Fruit fly (Drosophila melanogaster) whole organism, embryonic: ENCODE results near the gene IntS10.

Experiments used
- Ada2b ChIP-seq: fragments of 200-800 bp; sonication (Bioruptor generic); IDR thresholded peaks from 2 replicates; pipeline ENCODE4 v1.3.6; 2022; ENCODE audit warnings: missing biosample characterization, missing genetic modification characterization
- Antp ChIP-seq: fragments of 200-800 bp; sonication (Bioruptor generic); optimal IDR thresholded peaks from 3 replicates; lab custom pipeline; 2016; ENCODE audit warnings: missing biosample characterization, missing genetic modification characterization
- B-H2 ChIP-seq: fragments of 200-800 bp; sonication (Bioruptor generic); optimal IDR thresholded peaks from 2 replicates; lab custom pipeline; 2018; ENCODE audit warnings: missing biosample characterization, mild to moderate bottlenecking, missing genetic modification characterization
- CG10267 ChIP-seq: fragments of 200-800 bp; sonication (Bioruptor generic); optimal IDR thresholded peaks from 2 replicates; lab custom pipeline; 2018; ENCODE audit warnings: missing biosample characterization, mild to moderate bottlenecking, missing genetic modification characterization, moderate library complexity
- CG12071 ChIP-seq: fragments of 200-800 bp; sonication (Bioruptor generic); optimal IDR thresholded peaks from 3 replicates; lab custom pipeline; 2018; ENCODE audit warnings: missing biosample characterization, mild to moderate bottlenecking, missing genetic modification characterization
- CG12299 ChIP-seq: fragments of 200-800 bp; sonication (Bioruptor generic); optimal IDR thresholded peaks from 2 replicates; lab custom pipeline; 2018; ENCODE audit warnings: missing biosample characterization, mild to moderate bottlenecking, missing genetic modification characterization
- CG13123 ChIP-seq: fragments of 200-800 bp; sonication (Bioruptor generic); optimal IDR thresholded peaks from 2 replicates; lab custom pipeline; 2016; ENCODE audit warnings: missing biosample characterization, missing genetic modification characterization
- CG13894 ChIP-seq: fragments of 200-800 bp; sonication (Bioruptor generic); optimal IDR thresholded peaks from 3 replicates; lab custom pipeline; 2018; ENCODE audit warnings: missing biosample characterization, mild to moderate bottlenecking, missing genetic modification characterization, moderate library complexity
- CG14050 ChIP-seq: fragments of 200-800 bp; sonication (Bioruptor generic); IDR thresholded peaks from 3 replicates; pipeline ENCODE4 v1.3.6; 2022; ENCODE audit warnings: missing biosample characterization, missing genetic modification characterization
- CG17385 ChIP-seq: fragments of 200-800 bp; sonication (Bioruptor generic); optimal IDR thresholded peaks from 3 replicates; lab custom pipeline; 2018; ENCODE audit warnings: missing biosample characterization, mild to moderate bottlenecking, missing genetic modification characterization
- CG2116 ChIP-seq: fragments of 200-800 bp; sonication (Bioruptor generic); optimal IDR thresholded peaks from 3 replicates; lab custom pipeline; 2018; ENCODE audit warnings: missing biosample characterization, mild to moderate bottlenecking, missing genetic modification characterization
- CG30431 ChIP-seq: fragments of 200-800 bp; sonication (Bioruptor generic); optimal IDR thresholded peaks from 2 replicates; lab custom pipeline; 2017; ENCODE audit warnings: missing biosample characterization, missing genetic modification characterization
- CG43689 ChIP-seq: fragments of 200-800 bp; sonication (Bioruptor generic); IDR thresholded peaks from 2 replicates; pipeline ENCODE4 v1.3.6; 2022; ENCODE audit warnings: missing biosample characterization, missing genetic modification characterization
- CG4820 ChIP-seq: fragments of 200-800 bp; sonication (Bioruptor generic); optimal IDR thresholded peaks from 3 replicates; lab custom pipeline; 2016; ENCODE audit warnings: missing biosample characterization, missing genetic modification characterization
- CG6254 ChIP-seq: fragments of 200-800 bp; sonication (Bioruptor generic); optimal IDR thresholded peaks from 3 replicates; lab custom pipeline; 2017; ENCODE audit warnings: mild to moderate bottlenecking, missing biosample characterization, missing genetic modification reagents, missing genetic modification characterization
- CG7786 ChIP-seq: fragments of 200-800 bp; sonication (Bioruptor generic); optimal IDR thresholded peaks from 2 replicates; lab custom pipeline; 2016; ENCODE audit warnings: missing biosample characterization, missing genetic modification characterization
- CG9609 ChIP-seq: fragments of 200-800 bp; sonication (Bioruptor generic); optimal IDR thresholded peaks from 3 replicates; lab custom pipeline; 2016; ENCODE audit warnings: missing biosample characterization, missing genetic modification characterization
- CG9932 ChIP-seq: fragments of 200-800 bp; sonication (Bioruptor generic); IDR thresholded peaks from 2 replicates; pipeline ENCODE4 v1.3.6; 2022; ENCODE audit warnings: missing biosample characterization, missing genetic modification characterization
- Deaf1 ChIP-seq: fragments of 200-800 bp; optimal IDR thresholded peaks from 3 replicates; lab custom pipeline; 2019; ENCODE audit warnings: missing biosample characterization, mild to moderate bottlenecking, missing genetic modification characterization, moderate library complexity
- Doc2 ChIP-seq: fragments of 200-800 bp; sonication (Bioruptor generic); IDR thresholded peaks from 2 replicates; pipeline ENCODE4 v1.3.6; 2022; ENCODE audit warnings: missing biosample characterization, missing genetic modification characterization
- Dp ChIP-seq: fragments of 200-800 bp; sonication (Bioruptor generic); optimal IDR thresholded peaks from 2 replicates; lab custom pipeline; 2018; ENCODE audit warnings: missing biosample characterization, mild to moderate bottlenecking, missing genetic modification characterization, moderate library complexity
- Elba2 ChIP-seq: fragments of 200-800 bp; sonication (Bioruptor generic); optimal IDR thresholded peaks from 3 replicates; lab custom pipeline; 2016; ENCODE audit warnings: missing biosample characterization, missing genetic modification characterization
- GATAe ChIP-seq: fragments of 200-800 bp; sonication (Bioruptor generic); conservative IDR thresholded peaks from 2 replicates; pipeline ENCODE4 v1.3.6; 2022; ENCODE audit warnings: missing biosample characterization, missing genetic modification characterization
- Meics ChIP-seq: fragments of 200-800 bp; sonication (Bioruptor generic); optimal IDR thresholded peaks from 2 replicates; lab custom pipeline; 2017; ENCODE audit warnings: missing biosample characterization, mild to moderate bottlenecking, missing genetic modification characterization
- Nf-YC ChIP-seq: fragments of 200-800 bp; optimal IDR thresholded peaks from 3 replicates; lab custom pipeline; 2019; ENCODE audit warnings: missing biosample characterization, mild to moderate bottlenecking, missing genetic modification characterization, moderate library complexity
- Opbp ChIP-seq: fragments of 200-800 bp; sonication (Bioruptor generic); IDR thresholded peaks from 3 replicates; pipeline ENCODE4 v1.3.6; 2022; ENCODE audit warnings: missing biosample characterization, missing genetic modification characterization; ENCODE audit not compliant: partially characterized antibody
- Optix ChIP-seq: fragments of 200-800 bp; sonication (Bioruptor generic); IDR thresholded peaks from 3 replicates; pipeline ENCODE4 v1.3.6; 2022; ENCODE audit warnings: missing biosample characterization, missing genetic modification characterization
- amos ChIP-seq: fragments of 200-800 bp; sonication (Bioruptor generic); IDR thresholded peaks from 2 replicates; pipeline ENCODE4 v1.3.6; 2022; ENCODE audit warnings: missing biosample characterization, missing genetic modification characterization; ENCODE audit not compliant: partially characterized antibody
- aop ChIP-seq: fragments of 200-800 bp; sonication (Bioruptor generic); IDR thresholded peaks from 2 replicates; pipeline ENCODE4 v1.3.6; 2022; ENCODE audit warnings: missing biosample characterization, missing genetic modification characterization
- chm ChIP-seq: fragments of 200-800 bp; sonication (Bioruptor generic); IDR thresholded peaks from 2 replicates; pipeline ENCODE4 v1.3.6; 2022; ENCODE audit warnings: missing biosample characterization, missing genetic modification characterization
- crol ChIP-seq: fragments of 200-800 bp; sonication (Bioruptor generic); IDR thresholded peaks from 2 replicates; pipeline ENCODE4 v1.3.6; 2022; ENCODE audit warnings: missing biosample characterization, missing genetic modification characterization
- danr ChIP-seq: fragments of 200-800 bp; sonication (Bioruptor generic); IDR thresholded peaks from 2 replicates; pipeline ENCODE4 v1.3.6; 2022; ENCODE audit warnings: missing biosample characterization, missing genetic modification characterization
- ftz-f1 ChIP-seq: fragments of 200-800 bp; sonication (Bioruptor generic); optimal IDR thresholded peaks from 2 replicates; lab custom pipeline; 2016; ENCODE audit warnings: missing biosample characterization, missing genetic modification characterization
- gsb ChIP-seq: fragments of 200-800 bp; sonication (Bioruptor generic); IDR thresholded peaks from 2 replicates; pipeline ENCODE4 v1.3.6; 2022; ENCODE audit warnings: missing biosample characterization, missing genetic modification characterization
- hkb ChIP-seq, 2 experiments: fragments of 200-800 bp in 1 of 2; fragments of >200 bp in 1 of 2; sonication (Bioruptor generic) in 1 of 2; IDR thresholded peaks in 1 of 2; optimal IDR thresholded peaks in 1 of 2; 2 replicates each; pipeline versions ENCODE4 v1.3.6 to Lab custom; 2017 to 2022; ENCODE audit warnings: missing biosample characterization in 1 of 2, missing genetic modification characterization in 1 of 2
- inv ChIP-seq: fragments of 200-800 bp; sonication (Bioruptor generic); IDR thresholded peaks from 2 replicates; pipeline ENCODE4 v1.3.6; 2022; ENCODE audit warnings: missing biosample characterization, missing genetic modification characterization; ENCODE audit not compliant: partially characterized antibody
- kay ChIP-seq: fragments of 200-800 bp; sonication (Bioruptor generic); optimal IDR thresholded peaks from 2 replicates; lab custom pipeline; 2016; ENCODE audit warnings: missing biosample characterization, missing genetic modification characterization
- lab ChIP-seq: fragments of 200-800 bp; sonication (Bioruptor generic); optimal IDR thresholded peaks from 3 replicates; lab custom pipeline; 2017; ENCODE audit warnings: missing biosample characterization, missing genetic modification characterization, mild to moderate bottlenecking, moderate library complexity, missing genetic modification reagents
- luna ChIP-seq: fragments of 200-800 bp; sonication (Bioruptor generic); optimal IDR thresholded peaks from 2 replicates; lab custom pipeline; 2016; ENCODE audit warnings: missing biosample characterization, missing genetic modification characterization
- oc ChIP-seq: fragments of 200-800 bp; sonication (Bioruptor generic); optimal IDR thresholded peaks from 2 replicates; lab custom pipeline; 2018; ENCODE audit warnings: missing biosample characterization, mild to moderate bottlenecking, missing genetic modification characterization, moderate library complexity
- pb ChIP-seq: fragments of 200-800 bp; sonication (Bioruptor generic); optimal IDR thresholded peaks from 3 replicates; lab custom pipeline; 2016; ENCODE audit warnings: missing biosample characterization, missing genetic modification characterization
- pfk ChIP-seq: fragments of 200-800 bp; sonication (Bioruptor generic); optimal IDR thresholded peaks from 2 replicates; lab custom pipeline; 2018; ENCODE audit warnings: missing biosample characterization, mild to moderate bottlenecking, missing genetic modification characterization, moderate library complexity
- row ChIP-seq: fragments of 200-800 bp; sonication (Bioruptor generic); IDR thresholded peaks from 3 replicates; pipeline ENCODE4 v1.3.6; 2022; ENCODE audit warnings: missing biosample characterization, missing genetic modification characterization
- scrt ChIP-seq: fragments of 200-800 bp; sonication (Bioruptor generic); optimal IDR thresholded peaks from 2 replicates; lab custom pipeline; 2018; ENCODE audit warnings: missing biosample characterization, mild to moderate bottlenecking, missing genetic modification characterization, moderate library complexity
- sim ChIP-seq: fragments of 200-800 bp; sonication (Bioruptor generic); IDR thresholded peaks from 2 replicates; pipeline ENCODE4 v1.3.6; 2022; ENCODE audit warnings: missing biosample characterization, missing genetic modification characterization
- slbo ChIP-seq: fragments of 200-800 bp; sonication (Bioruptor generic); IDR thresholded peaks from 2 replicates; pipeline ENCODE4 v1.3.6; 2022; ENCODE audit warnings: missing biosample characterization, missing genetic modification characterization
- stwl ChIP-seq: fragments of 200-800 bp; sonication (Bioruptor generic); optimal IDR thresholded peaks from 3 replicates; lab custom pipeline; 2018; ENCODE audit warnings: missing biosample characterization, mild to moderate bottlenecking, missing genetic modification characterization, moderate library complexity
- trh ChIP-seq: fragments of 200-800 bp; sonication (Bioruptor generic); optimal IDR thresholded peaks from 2 replicates; lab custom pipeline; 2016; ENCODE audit warnings: missing biosample characterization, missing genetic modification characterization
- wek ChIP-seq: fragments of 200-800 bp; sonication (Bioruptor generic); optimal IDR thresholded peaks from 3 replicates; lab custom pipeline; 2018; ENCODE audit warnings: missing biosample characterization, mild to moderate bottlenecking, missing genetic modification characterization, moderate library complexity
- wor ChIP-seq: fragments of 200-800 bp; sonication (Bioruptor generic); IDR thresholded peaks from 2 replicates; pipeline ENCODE4 v1.3.6; 2022; ENCODE audit warnings: missing biosample characterization, missing genetic modification characterization
- yki ChIP-seq: fragments of >200 bp; optimal IDR thresholded peaks from 3 replicates; lab custom pipeline; 2018

The IntS10 gene

dm6 chr3L:3767825-3768224 is 38.7 kb upstream of the IntS10 start (continued):
- TF ChIP-seq pfk (GFP tag; lab: Kevin White, UChicago) (no peak), ftz-f1 (GFP tag; lab: Kevin White, UChicago) (no peak), wor (GFP tag; lab: Robert Waterston, UW) (no peak), Meics (GFP tag; lab: Kevin White, UChicago) (peak; percentile 30), CG12299 (tag; lab: Kevin White, UChicago) (no peak), luna (GFP tag; lab: Kevin White, UChicago) (no peak), slbo (GFP tag; lab: Robert Waterston, UW) (peak; percentile 62), hkb (optimal IDR thresholded peaks at IDR 0.05; lab: Kevin White, UChicago) (no peak), hkb (GFP tag; IDR thresholded peaks at IDR 0.05; lab: Robert Waterston, UW) (no peak; the same call in 1 of the 2 replicates), Antp (peak; percentile 64), CG7786 (peak; percentile 46), pb (GFP tag; lab: Kevin White, UChicago) (peak; percentile 42), Doc2 (GFP tag; lab: Robert Waterston, UW) (no peak), amos (0 out of 2 replicates have a peak, but pooled peaks have one; percentile 6), wek (GFP tag; lab: Kevin White, UChicago) (peak; percentile 53), crol (GFP tag; lab: Robert Waterston, UW) (peak; percentile 68), lab (GFP tag; lab: Kevin White, UChicago) (peak; percentile 43), inv (GFP tag; lab: Robert Waterston, UW) (no peak), CG30431 (GFP tag; lab: Kevin White, UChicago) (peak; percentile 70), CG17385 (GFP tag; lab: Kevin White, UChicago) (peak; percentile 60), Nf-YC (no peak), Dp (GFP tag; lab: Kevin White, UChicago) (no peak), kay (no peak), B-H2 (GFP tag; lab: Kevin White, UChicago) (peak; percentile 57), CG6254 (no peak), CG10267 (tag; lab: Kevin White, UChicago) (no peak), oc (peak; percentile 41), Optix (GFP tag; lab: Robert Waterston, UW) (peak; percentile 71), CG4820 (GFP tag; lab: Kevin White, UChicago) (peak; percentile 23), CG43689 (GFP tag; lab: Robert Waterston, UW) (peak; percentile 45), trh (GFP tag; lab: Kevin White, UChicago) (no peak), CG9609 (GFP tag; lab: Kevin White, UChicago) (peak; percentile 59), CG14050 (peak; percentile 22; the same call in 1 of the 3 replicates), CG13123 (GFP tag; lab: Kevin White, UChicago) (no peak), CG9932 (GFP tag; lab: Robert Waterston, UW) (peak; percentile 63), gsb (GFP tag; lab: Robert Waterston, UW) (no peak), CG12071 (GFP tag; lab: Kevin White, UChicago) (no peak), Deaf1 (tag; lab: Kevin White, UChicago) (no peak), Ada2b (no peak), danr (GFP tag; lab: Robert Waterston, UW) (no peak), scrt (GFP tag; lab: Kevin White, UChicago) (no peak), Opbp (GFP tag; lab: Robert Waterston, UW) (peak; percentile 45; the same call in 1 of the 3 replicates), stwl (tag; lab: Kevin White, UChicago) (peak; percentile 2), aop (GFP tag; lab: Robert Waterston, UW) (no peak), CG2116 (GFP tag; lab: Kevin White, UChicago) (peak; percentile 37), GATAe (no peak), yki (no peak), chm (peak; percentile 80), Elba2 (GFP tag; lab: Kevin White, UChicago) (no peak), CG13894 (tag; lab: Kevin White, UChicago) (no peak), sim (GFP tag; lab: Robert Waterston, UW) (peak; percentile 16; the same call in 1 of the 2 replicates), row (GFP tag; lab: Robert Waterston, UW) (no peak)
